Fruit fly (Drosophila melanogaster): ENCODE results near the gene bip1.

The bip1 gene

dm6 chr3L:8056740-8057253 is 1.7 kb downstream of the bip1 start:
- TF ChIP-seq usp (GFP tag; optimal IDR thresholded peaks at IDR 0.05) (no peak), sage (GFP tag; optimal IDR thresholded peaks at IDR 0.05) (no peak), Jra (GFP tag; optimal IDR thresholded peaks at IDR 0.05) (peak; percentile 26), dmrt93B (GFP tag; optimal IDR thresholded peaks at IDR 0.05) (peak; percentile 38), woc (GFP tag; optimal IDR thresholded peaks at IDR 0.05) (peak; percentile 64), h (GFP tag; optimal IDR thresholded peaks at IDR 0.05) (peak; percentile 68), Hnf4 (GFP tag; optimal IDR thresholded peaks at IDR 0.05) (peak; percentile 45), foxo (GFP tag; optimal IDR thresholded peaks at IDR 0.05) (peak in 1 of 2 experiments; percentile 80), Dfd (GFP tag; optimal IDR thresholded peaks at IDR 0.05) (no peak), ey (GFP tag; optimal IDR thresholded peaks at IDR 0.05) (peak; percentile 73), dl (GFP tag; optimal IDR thresholded peaks at IDR 0.05; ENCODE audit: insufficient read depth in 1 of 2, partially characterized antibody in 2 of 2) (no peak), br (GFP tag; optimal IDR thresholded peaks at IDR 0.05) (peak; percentile 71), Myc (optimal IDR thresholded peaks at IDR 0.05) (no peak), Sp1 (GFP tag; optimal IDR thresholded peaks at IDR 0.05) (peak; percentile 64), tai (GFP tag; optimal IDR thresholded peaks at IDR 0.05) (peak; percentile 2), Rel (GFP tag; optimal IDR thresholded peaks at IDR 0.05) (no peak), Rel (tag; optimal IDR thresholded peaks at IDR 0.05) (peak; percentile 89), rgr (GFP tag; optimal IDR thresholded peaks at IDR 0.05) (peak; percentile 62), N (GFP tag; optimal IDR thresholded peaks at IDR 0.05) (no peak), OdsH (GFP tag; optimal IDR thresholded peaks at IDR 0.05) (peak; percentile 72), sv (GFP tag; optimal IDR thresholded peaks at IDR 0.05) (no peak), pan (optimal IDR thresholded peaks at IDR 0.05) (no peak), CG9705 (GFP tag; optimal IDR thresholded peaks at IDR 0.05) (peak; percentile 43), psq (GFP tag; optimal IDR thresholded peaks at IDR 0.05) (peak; percentile 62), fru (GFP tag; optimal IDR thresholded peaks at IDR 0.05) (peak; percentile 82), Abd-B (GFP tag; optimal IDR thresholded peaks at IDR 0.05) (no peak), HLH106 (tag; optimal IDR thresholded peaks at IDR 0.05) (peak; percentile 71), CG32264 (GFP tag; optimal IDR thresholded peaks at IDR 0.05) (no peak)

dm6 chr3L:8056325-8056724 is 2.2 kb downstream of the bip1 start:
- TF ChIP-seq Dif (GFP tag; optimal IDR thresholded peaks at IDR 0.05; ENCODE audit: partially characterized antibody), result peak; percentile 80
- TF ChIP-seq Sp1 (GFP tag; optimal IDR thresholded peaks at IDR 0.05), result no peak
- no peak for TF ChIP-seq Abd-B (GFP tag; optimal IDR thresholded peaks at IDR 0.05)
- no peak for TF ChIP-seq lola (GFP tag; optimal IDR thresholded peaks at IDR 0.05)
- no peak for TF ChIP-seq fru (GFP tag; optimal IDR thresholded peaks at IDR 0.05)
- peak; percentile 65 to 74 for TF ChIP-seq dl (GFP tag; optimal IDR thresholded peaks at IDR 0.05; ENCODE audit: insufficient read depth in 1 of 2, partially characterized antibody in 2 of 2)
- TF ChIP-seq brk (GFP tag; optimal IDR thresholded peaks at IDR 0.05), result peak; percentile 18
- peak; percentile 74 for TF ChIP-seq CrebA (GFP tag; optimal IDR thresholded peaks at IDR 0.05; ENCODE audit: borderline replicate concordance)
- TF ChIP-seq sage (GFP tag; optimal IDR thresholded peaks at IDR 0.05), result no peak
- no peak for TF ChIP-seq Rel (GFP tag; optimal IDR thresholded peaks at IDR 0.05)
- peak; percentile 77 for TF ChIP-seq Rel (tag; optimal IDR thresholded peaks at IDR 0.05)
- TF ChIP-seq ey (GFP tag; optimal IDR thresholded peaks at IDR 0.05), result no peak
- no peak for TF ChIP-seq N (GFP tag; optimal IDR thresholded peaks at IDR 0.05)

dm6 chr3L:8044867-8045362 is 13.6 kb downstream of the bip1 start:
- TF ChIP-seq jim (GFP tag; optimal IDR thresholded peaks at IDR 0.05), result no peak
- TF ChIP-seq fru (GFP tag; optimal IDR thresholded peaks at IDR 0.05), result no peak
- TF ChIP-seq Mio (GFP tag; optimal IDR thresholded peaks at IDR 0.05), result no peak
- TF ChIP-seq rgr (GFP tag; optimal IDR thresholded peaks at IDR 0.05), result no peak
- TF ChIP-seq Dfd (GFP tag; optimal IDR thresholded peaks at IDR 0.05), result no peak
- no peak for TF ChIP-seq sv (GFP tag; optimal IDR thresholded peaks at IDR 0.05)
- TF ChIP-seq GATAd (GFP tag; optimal IDR thresholded peaks at IDR 0.05), result no peak
- no peak for TF ChIP-seq woc (GFP tag; optimal IDR thresholded peaks at IDR 0.05)
- TF ChIP-seq CG9705 (GFP tag; optimal IDR thresholded peaks at IDR 0.05), result no peak
- no peak for TF ChIP-seq HLH106 (tag; optimal IDR thresholded peaks at IDR 0.05)
- TF ChIP-seq CG32264 (GFP tag; optimal IDR thresholded peaks at IDR 0.05), result no peak
- TF ChIP-seq sage (GFP tag; optimal IDR thresholded peaks at IDR 0.05), result no peak
- TF ChIP-seq Hr83 (GFP tag; optimal IDR thresholded peaks at IDR 0.05; ENCODE audit: poor library complexity, severe bottlenecking), result no peak
- no peak for TF ChIP-seq brk (GFP tag; optimal IDR thresholded peaks at IDR 0.05)
- no peak for TF ChIP-seq h (GFP tag; optimal IDR thresholded peaks at IDR 0.05)
- TF ChIP-seq lola (GFP tag; optimal IDR thresholded peaks at IDR 0.05), result no peak

Measured in whole organism, wandering third instar larva.